Worm (Caenorhabditis elegans): ENCODE results near the gene R11D1.12.
A peak's percentile ranks its signal among the peaks of the same experiment; 100 is the strongest.

Gene R11D1.12

DNA sequence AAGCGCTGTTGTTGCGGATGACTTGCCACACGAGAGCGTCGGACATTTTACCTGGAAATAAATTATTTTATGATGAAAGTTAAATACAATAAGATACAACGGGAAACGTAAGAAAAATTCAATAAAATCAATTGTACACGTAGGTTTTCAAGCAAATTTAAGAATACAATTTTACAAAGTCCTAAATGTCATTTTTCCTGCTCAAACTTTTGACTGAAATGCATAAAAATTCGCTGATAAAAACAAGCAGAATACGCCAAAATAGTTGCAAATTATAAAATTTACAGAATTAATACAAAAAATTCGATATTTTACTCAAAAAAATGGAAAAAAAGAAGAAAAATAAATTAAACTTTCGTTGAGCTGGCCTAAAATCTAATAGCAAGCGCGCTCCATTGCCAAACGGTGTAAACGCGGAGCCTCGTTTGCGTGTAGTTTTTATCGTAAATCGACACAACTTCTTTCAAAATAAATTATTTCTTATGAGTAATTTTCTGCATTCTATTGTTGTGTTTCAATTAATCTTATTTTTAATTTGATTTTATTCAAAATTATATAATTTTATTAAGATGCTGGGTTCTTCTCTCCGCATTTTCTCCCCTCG lies 2.4 kb upstream of the R11D1.12 start, which contains the start of the genes rpl-28 and mrpl-49 (continued):
- TF ChIP-seq fkh-8 (tag; optimal IDR thresholded peaks at IDR 0.05) (peak; percentile 94), tbx-2 (tag; optimal IDR thresholded peaks at IDR 0.05) (peak; percentile 83), pag-3 (tag; optimal IDR thresholded peaks at IDR 0.05; ENCODE audit: borderline replicate concordance, insufficient read depth) (no peak), tlp-1 (tag; optimal IDR thresholded peaks at IDR 0.05) (no peak), zag-1 (tag; optimal IDR thresholded peaks at IDR 0.05) (peak; percentile 48), unc-30 (tag; optimal IDR thresholded peaks at IDR 0.05) (no peak), dpl-1 (GFP tag; optimal IDR thresholded peaks at IDR 0.05) (peak; percentile 80 to 87 (median 83)), pax-3 (tag; optimal IDR thresholded peaks at IDR 0.05) (peak; percentile 86), nhr-20 (tag; optimal IDR thresholded peaks at IDR 0.05) (peak; percentile 92), F16B12.6 (tag; optimal IDR thresholded peaks at IDR 0.05) (peak; percentile 62), vab-15 (tag; optimal IDR thresholded peaks at IDR 0.05) (no peak), dsc-1 (tag; optimal IDR thresholded peaks at IDR 0.05) (peak; percentile 71), xbp-1 (tag; optimal IDR thresholded peaks at IDR 0.05) (peak; percentile 89), blmp-1 (tag; optimal IDR thresholded peaks at IDR 0.05) (peak; percentile 83), aly-2 (tag; optimal IDR thresholded peaks at IDR 0.05) (peak; percentile 42), lsy-2 (tag; optimal IDR thresholded peaks at IDR 0.05) (peak; percentile 91 to 94), efl-1 (optimal IDR thresholded peaks at IDR 0.05) (peak; percentile 86 to 87), efl-1 (GFP tag; optimal IDR thresholded peaks at IDR 0.05 in 1 of 2) (peak; percentile 84 to 98), elt-3 (tag; optimal IDR thresholded peaks at IDR 0.05) (peak in 4 of 6 experiments; percentile 51 to 92 (median 70)), nhr-84 (tag; optimal IDR thresholded peaks at IDR 0.05) (no peak), fos-1 (tag; optimal IDR thresholded peaks at IDR 0.05) (peak; percentile 84), C34B4.2 (tag; optimal IDR thresholded peaks at IDR 0.05) (no peak), ceh-90 (tag; optimal IDR thresholded peaks at IDR 0.05) (peak; percentile 61), mab-9 (GFP tag; IDR thresholded peaks at IDR 0.05) (0 out of 2 replicates have a peak, but pooled peaks have one; percentile 8), sox-4 (tag; optimal IDR thresholded peaks at IDR 0.05) (peak; percentile 21), nhr-47 (tag; optimal IDR thresholded peaks at IDR 0.05) (peak; percentile 90), alr-1 (tag; optimal IDR thresholded peaks at IDR 0.05; ENCODE audit: borderline replicate concordance) (peak; percentile 1), ztf-11 (tag; optimal IDR thresholded peaks at IDR 0.05) (peak in 1 of 2 experiments; percentile 41), fkh-4 (tag; optimal IDR thresholded peaks at IDR 0.05; ENCODE audit: borderline replicate concordance) (no peak), lin-35 (GFP tag; optimal IDR thresholded peaks at IDR 0.05) (peak; percentile 85 to 92), lin-15B (tag; optimal IDR thresholded peaks at IDR 0.05) (peak; percentile 98), isw-1 (GFP tag; IDR thresholded peaks at IDR 0.05) (peak; percentile 87), C16A3.4 (tag; optimal IDR thresholded peaks at IDR 0.05) (peak; percentile 95), ces-1 (GFP tag; optimal IDR thresholded peaks at IDR 0.05) (no peak), snpc-4 (tag; optimal IDR thresholded peaks at IDR 0.05) (peak; percentile 89), mdl-1 (tag; optimal IDR thresholded peaks at IDR 0.05) (peak in 1 of 2 experiments; percentile 88), aha-1 (tag; optimal IDR thresholded peaks at IDR 0.05) (no peak), elt-2 (tag; optimal IDR thresholded peaks at IDR 0.05) (peak; percentile 33), egl-27 (tag; optimal IDR thresholded peaks at IDR 0.05) (no peak), jun-1 (tag; optimal IDR thresholded peaks at IDR 0.05) (peak; percentile 71), ceh-88 (GFP tag; IDR thresholded peaks at IDR 0.05) (peak; percentile 61), irx-1 (tag; optimal IDR thresholded peaks at IDR 0.05) (peak; percentile 76), mef-2 (tag; optimal IDR thresholded peaks at IDR 0.05) (peak; percentile 29), pqm-1 (tag; optimal IDR thresholded peaks at IDR 0.05) (no peak), nhr-237 (tag; optimal IDR thresholded peaks at IDR 0.05) (peak; percentile 65), lir-3 (tag; optimal IDR thresholded peaks at IDR 0.05; ENCODE audit: poor library complexity) (peak; percentile 71), unc-130 (tag; optimal IDR thresholded peaks at IDR 0.05) (peak; percentile 85)

Measured in whole organism, L1 larva.